Worm (Caenorhabditis elegans): ENCODE data around the gene sox-2.

sox-2 gene

DNA sequence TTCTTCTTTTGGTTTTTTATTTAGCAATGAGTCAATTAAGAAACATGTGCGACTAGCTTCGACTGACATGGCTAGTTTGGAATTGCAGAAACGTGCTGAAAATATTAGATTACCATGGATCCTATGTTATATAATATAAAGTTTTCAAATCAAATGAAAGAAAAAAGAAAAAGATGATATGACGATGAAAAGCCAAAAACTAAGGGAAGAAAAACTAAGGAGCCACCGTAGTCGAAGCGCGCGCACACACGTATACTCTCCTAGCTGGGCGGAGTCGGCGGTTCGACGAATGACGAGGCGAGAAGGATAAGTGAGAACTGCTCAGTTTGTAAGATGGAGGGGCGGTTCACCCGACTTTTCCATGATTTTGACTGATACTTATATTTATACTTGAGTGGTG is 38.7 kb downstream of the sox-2 start, which contains the start of gene mnm-2:
mnm-2 (minus strand) TSS at position 101 of the 400 bp plus-strand sequence.
- no peak for TF ChIP-seq aptf-2 (GFP tag; conservative IDR thresholded peaks at IDR 0.05)
- no peak for TF ChIP-seq pbrm-1 (GFP tag; IDR thresholded peaks at IDR 0.05)
- TF ChIP-seq egrh-3 (GFP tag; IDR thresholded peaks at IDR 0.05): no peak
- no peak for TF ChIP-seq nhr-27 (tag; optimal IDR thresholded peaks at IDR 0.05)
- no peak for TF ChIP-seq somi-1 (GFP tag; optimal IDR thresholded peaks at IDR 0.05)
- no peak for TF ChIP-seq dpff-1 (tag; optimal IDR thresholded peaks at IDR 0.05)
- no peak for TF ChIP-seq tlf-1 (GFP tag; optimal IDR thresholded peaks at IDR 0.05)
- no peak for TF ChIP-seq B0035.1 (tag; optimal IDR thresholded peaks at IDR 0.05)
- TF ChIP-seq F33H1.4 (GFP tag; IDR thresholded peaks at IDR 0.05): no peak
- TF ChIP-seq F52B5.7 (tag; optimal IDR thresholded peaks at IDR 0.05): no peak
- no peak for TF ChIP-seq ceh-58 (GFP tag; IDR thresholded peaks at IDR 0.05)
- no peak for TF ChIP-seq Y67H2A.10 (GFP tag; conservative IDR thresholded peaks at IDR 0.05)

DNA sequence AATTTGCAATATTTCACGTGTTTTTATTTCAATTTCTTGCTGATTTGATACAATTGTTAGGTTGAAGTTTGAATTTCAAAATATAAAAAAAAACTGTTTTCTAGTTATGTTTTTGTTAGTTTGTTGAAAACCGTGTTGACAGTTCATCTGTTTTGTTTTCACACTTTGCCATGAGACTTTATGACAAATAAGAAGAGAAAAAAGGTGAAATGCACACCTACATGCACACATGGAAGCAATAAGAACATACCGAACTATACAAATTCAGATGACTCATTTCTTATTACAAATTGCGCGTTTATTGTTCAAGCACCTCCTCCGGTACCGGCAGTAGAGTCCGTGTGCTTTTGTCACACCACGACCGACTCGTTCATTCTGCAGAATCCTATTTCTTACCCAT is 43.0 kb downstream of the sox-2 start, which contains the start of gene C10A4.9:
C10A4.9 (plus strand) TSS at position 301 of the 400 bp plus-strand sequence.
- no peak for TF ChIP-seq F33H1.4 (GFP tag; IDR thresholded peaks at IDR 0.05)
- no peak for TF ChIP-seq somi-1 (GFP tag; optimal IDR thresholded peaks at IDR 0.05)
- TF ChIP-seq chd-7 (tag; optimal IDR thresholded peaks at IDR 0.05): no peak
- no peak for TF ChIP-seq xnd-1 (tag; optimal IDR thresholded peaks at IDR 0.05)
- no peak for TF ChIP-seq attf-6 (GFP tag; IDR thresholded peaks at IDR 0.05)
- no peak for TF ChIP-seq nfya-1 (tag; optimal IDR thresholded peaks at IDR 0.05; ENCODE audit: borderline replicate concordance, insufficient read depth)
- TF ChIP-seq B0336.3 (GFP tag; IDR thresholded peaks at IDR 0.05): no peak
- TF ChIP-seq egrh-3 (GFP tag; IDR thresholded peaks at IDR 0.05): no peak
- no peak for TF ChIP-seq hlh-12 (tag; optimal IDR thresholded peaks at IDR 0.05)
- TF ChIP-seq dox-1 (GFP tag; IDR thresholded peaks at IDR 0.05): no peak
- no peak for TF ChIP-seq snpc-4 (GFP tag; optimal IDR thresholded peaks at IDR 0.05)
- no peak for TF ChIP-seq snpc-4 (tag; optimal IDR thresholded peaks at IDR 0.05)
- no peak for TF ChIP-seq rec-8 (tag; optimal IDR thresholded peaks at IDR 0.05)
- no peak for TF ChIP-seq F22D6.2 (tag; optimal IDR thresholded peaks at IDR 0.05)
- no peak for TF ChIP-seq nhr-179 (tag; optimal IDR thresholded peaks at IDR 0.05)
- no peak for TF ChIP-seq dpl-1 (GFP tag; optimal IDR thresholded peaks at IDR 0.05)
- TF ChIP-seq B0035.1 (tag; optimal IDR thresholded peaks at IDR 0.05): no peak
- TF ChIP-seq ama-1 (optimal IDR thresholded peaks at IDR 0.05): no peak
- no peak for TF ChIP-seq ama-1 (GFP tag; optimal IDR thresholded peaks at IDR 0.05)
- no peak for TF ChIP-seq madf-3 (GFP tag; IDR thresholded peaks at IDR 0.05)

DNA sequence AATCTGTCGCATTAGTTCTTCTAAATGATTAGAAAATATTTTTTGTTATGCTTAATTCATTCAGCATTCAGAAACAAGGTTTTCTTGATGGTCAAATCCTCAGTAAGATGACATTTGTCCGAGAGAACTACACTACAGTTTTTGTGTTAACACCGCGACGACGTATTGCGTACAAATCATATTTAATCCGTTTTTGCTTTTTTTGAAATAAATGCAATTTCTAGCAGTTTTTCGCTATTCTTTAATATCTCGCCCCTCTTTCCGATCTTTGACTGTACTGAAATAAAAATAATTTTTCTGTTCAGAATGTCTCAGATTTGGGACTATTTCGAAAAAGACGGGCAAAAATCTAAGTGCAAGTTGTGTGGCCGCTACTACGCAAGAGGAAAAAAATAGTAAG is 47.5 kb downstream of the sox-2 start, which contains the start of gene C10A4.1:
C10A4.1 (plus strand) TSS at position 301 of the 400 bp plus-strand sequence.
- TF ChIP-seq B0336.3 (GFP tag; IDR thresholded peaks at IDR 0.05): no peak
- TF ChIP-seq snpc-1.3 (tag; optimal IDR thresholded peaks at IDR 0.05; ENCODE audit: insufficient read depth): no peak
- no peak for TF ChIP-seq Y67H2A.10 (GFP tag; conservative IDR thresholded peaks at IDR 0.05)
- no peak for TF ChIP-seq ztf-25 (GFP tag; IDR thresholded peaks at IDR 0.05)
- no peak for TF ChIP-seq tbp1 (GFP tag; optimal IDR thresholded peaks at IDR 0.05)
- no peak for TF ChIP-seq zim-3 (tag; optimal IDR thresholded peaks at IDR 0.05)
- TF ChIP-seq Y79H2A.3 (GFP tag; conservative IDR thresholded peaks at IDR 0.05): no peak

DNA sequence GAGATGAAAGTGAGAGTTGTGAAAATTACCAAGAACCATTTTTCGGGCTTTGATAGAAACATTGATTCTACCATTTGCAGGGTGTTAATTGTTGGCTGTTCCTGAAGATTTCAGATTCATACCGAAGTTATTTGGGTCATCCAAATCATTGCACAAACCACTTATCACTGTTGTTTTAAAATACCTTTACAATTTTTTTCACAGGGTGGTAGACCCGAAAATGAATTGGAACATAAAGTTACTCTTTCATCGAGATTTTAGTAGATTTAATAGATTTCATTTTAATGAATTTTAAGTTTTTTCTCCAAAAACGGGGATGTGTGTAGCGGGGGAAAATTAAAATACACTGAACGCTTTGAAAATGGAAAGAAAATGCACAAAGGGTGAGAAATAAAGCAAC is 48.1 kb downstream of the sox-2 start, which contains the start of gene C10A4.7:
C10A4.7 (minus strand) TSS at position 101 of the 400 bp plus-strand sequence.
- TF ChIP-seq ztf-3 (GFP tag; optimal IDR thresholded peaks at IDR 0.05) (no peak), C17E4.6 (GFP tag; IDR thresholded peaks at IDR 0.05) (no peak), nhr-27 (tag; optimal IDR thresholded peaks at IDR 0.05) (no peak), tbp1 (GFP tag; optimal IDR thresholded peaks at IDR 0.05) (no peak), attf-3 (GFP tag; conservative IDR thresholded peaks at IDR 0.05) (no peak), F57A8.1 (GFP tag; optimal IDR thresholded peaks at IDR 0.05) (no peak), ztf-25 (GFP tag; IDR thresholded peaks at IDR 0.05) (no peak), atf-7 (tag; optimal IDR thresholded peaks at IDR 0.05) (no peak), let-607 (tag; optimal IDR thresholded peaks at IDR 0.05) (no peak), T26A5.8 (tag; optimal IDR thresholded peaks at IDR 0.05) (no peak), F10E7.11 (tag; optimal IDR thresholded peaks at IDR 0.05) (no peak), aptf-3 (GFP tag; IDR thresholded peaks at IDR 0.05) (no peak), T07F8.4 (tag; optimal IDR thresholded peaks at IDR 0.05) (no peak), dox-1 (GFP tag; IDR thresholded peaks at IDR 0.05) (no peak), egrh-3 (GFP tag; IDR thresholded peaks at IDR 0.05) (no peak), F39B2.1 (GFP tag; IDR thresholded peaks at IDR 0.05) (no peak), mes-4 (tag; optimal IDR thresholded peaks at IDR 0.05) (no peak)
